Worm (Caenorhabditis elegans) whole organism, L4 larva: ENCODE results near the gene K11H12.10.

Experiments used
- F10B5.3 ChIP-seq: sonication (generic microtip); optimal IDR thresholded peaks from 2 replicates; lab custom pipeline; 2016; ENCODE audit warnings: mild to moderate bottlenecking, missing genetic modification characterization, missing compliant biosample characterization
- F26F4.8 ChIP-seq: fragments of 200-800 bp; sonication (Bioruptor generic); conservative IDR thresholded peaks from 2 replicates; pipeline ENCODE4 v1.3.6; 2022; ENCODE audit warnings: missing genetic modification characterization, missing compliant biosample characterization
- F37D6.2 ChIP-seq: sonication (generic microtip); optimal IDR thresholded peaks from 2 replicates; lab custom pipeline; 2016; ENCODE audit warnings: mild to moderate bottlenecking, missing genetic modification characterization, missing compliant biosample characterization
- F44E2.7 ChIP-seq: fragments of 200-800 bp; sonication (Bioruptor generic); IDR thresholded peaks from 2 replicates; pipeline ENCODE4 v2.1.2; 2022; ENCODE audit warnings: missing genetic modification characterization, missing compliant biosample characterization
- F49E8.2 ChIP-seq: sonication (generic microtip); optimal IDR thresholded peaks from 2 replicates; lab custom pipeline; 2016; ENCODE audit warnings: missing compliant biosample characterization, mild to moderate bottlenecking, missing genetic modification characterization, borderline replicate concordance
- R02D3.7 ChIP-seq: fragments of 150-350 bp; sonication (generic microtip); optimal IDR thresholded peaks from 3 replicates; lab custom pipeline; 2014; ENCODE audit warnings: missing biosample characterization, missing genetic modification characterization
- T26A8.4 ChIP-seq: fragments of 200-800 bp; sonication (Bioruptor generic); IDR thresholded peaks from 2 replicates; pipeline ENCODE4 v1.3.6; 2022; ENCODE audit warnings: missing genetic modification characterization, missing compliant biosample characterization
- aha-1 ChIP-seq: fragments of 150-350 bp; peaks from one replicate; lab custom pipeline; 2014; ENCODE audit warnings: missing biosample characterization, missing genetic modification characterization
- ama-1 ChIP-seq: fragments of 150-350 bp; optimal IDR thresholded peaks from 2 replicates; lab custom pipeline; 2014; ENCODE audit warnings: inconsistent platforms, mixed read lengths
- ceh-44 ChIP-seq: fragments of 200-800 bp; sonication (Bioruptor generic); IDR thresholded peaks from 2 replicates; pipeline ENCODE4 v1.3.6; 2022; ENCODE audit warnings: missing genetic modification reagents, missing genetic modification characterization, missing compliant biosample characterization
- ceh-82 ChIP-seq: sonication (generic microtip); optimal IDR thresholded peaks from 2 replicates; lab custom pipeline; 2017; ENCODE audit warnings: missing biosample characterization, missing genetic modification characterization
- ces-1 ChIP-seq: fragments of 150-350 bp; sonication (generic microtip); optimal IDR thresholded peaks from 4 replicates; lab custom pipeline; 2014; ENCODE audit warnings: missing biosample characterization, missing genetic modification reagents, missing genetic modification characterization
- daf-16 ChIP-seq, 3 experiments: sonication (generic microtip); optimal IDR thresholded peaks; 2 replicates each; lab custom pipeline; 2016 to 2017; ENCODE audit warnings: missing genetic modification characterization in 3 of 3, missing genetic modification reagents in 3 of 3, mild to moderate bottlenecking in 2 of 3, missing compliant biosample characterization in 2 of 3, missing biosample characterization in 1 of 3, moderate library complexity in 1 of 3
- daf-8 ChIP-seq: fragments of 200-800 bp; sonication (Bioruptor generic); IDR thresholded peaks from 2 replicates; pipeline ENCODE4 v1.3.6; 2022; ENCODE audit warnings: missing genetic modification characterization, missing compliant biosample characterization
- dmd-6 ChIP-seq: fragments of 200-800 bp; sonication (Bioruptor generic); IDR thresholded peaks from 2 replicates; pipeline ENCODE4 v1.3.6; 2022; ENCODE audit warnings: missing genetic modification reagents, missing genetic modification characterization, missing compliant biosample characterization
- dmd-8 ChIP-seq: fragments of 200-800 bp; sonication (Bioruptor generic); IDR thresholded peaks from 2 replicates; pipeline ENCODE4 v1.3.6; 2022; ENCODE audit warnings: missing genetic modification characterization, missing compliant biosample characterization
- dmd-9 ChIP-seq: fragments of 200-800 bp; sonication (Bioruptor generic); IDR thresholded peaks from 2 replicates; pipeline ENCODE4 v1.3.6; 2022; ENCODE audit warnings: missing genetic modification reagents, missing genetic modification characterization, missing compliant biosample characterization
- duxl-1 ChIP-seq: sonication (generic microtip); optimal IDR thresholded peaks from 2 replicates; lab custom pipeline; 2016; ENCODE audit warnings: mild to moderate bottlenecking, missing genetic modification characterization, moderate library complexity, missing compliant biosample characterization; ENCODE audit not compliant: poor library complexity
- dve-1 ChIP-seq: sonication (generic microtip); optimal IDR thresholded peaks from 2 replicates; lab custom pipeline; 2017; ENCODE audit warnings: antibody characterized with exemption, mild to moderate bottlenecking, missing genetic modification characterization, missing compliant biosample characterization; ENCODE audit not compliant: insufficient read depth
- hif-1 ChIP-seq, 2 experiments: sonication (generic microtip); optimal IDR thresholded peaks; 2 replicates each; lab custom pipeline; 2016 to 2017; ENCODE audit warnings: missing compliant biosample characterization in 2 of 2, missing genetic modification characterization in 2 of 2, missing genetic modification reagents in 2 of 2, missing genotype in 2 of 2, mild to moderate bottlenecking in 1 of 2
- hlh-30 ChIP-seq: sonication (generic microtip); optimal IDR thresholded peaks from 2 replicates; lab custom pipeline; 2017; ENCODE audit warnings: antibody characterized with exemption, mild to moderate bottlenecking, missing genetic modification characterization, missing compliant biosample characterization; ENCODE audit not compliant: insufficient read depth
- hmg-1.1 ChIP-seq: fragments of 200-800 bp; sonication (Bioruptor generic); IDR thresholded peaks from 2 replicates; pipeline ENCODE4 v1.3.6; 2022; ENCODE audit warnings: missing genetic modification reagents, missing genetic modification characterization, missing compliant biosample characterization
- lin-1 ChIP-seq: fragments of 200-800 bp; sonication (Bioruptor generic); IDR thresholded peaks from 2 replicates; pipeline ENCODE4 v1.3.6; 2022; ENCODE audit warnings: missing genetic modification reagents, missing genetic modification characterization, missing compliant biosample characterization
- lin-13 ChIP-seq: fragments of 150-350 bp; optimal IDR thresholded peaks from 2 replicates; lab custom pipeline; 2014; ENCODE audit warnings: missing biosample characterization, missing genetic modification reagents, missing genetic modification characterization
- lir-3 ChIP-seq: sonication (generic microtip); optimal IDR thresholded peaks from 2 replicates; lab custom pipeline; 2016; ENCODE audit warnings: mild to moderate bottlenecking, missing genetic modification characterization, missing compliant biosample characterization
- mep-1 ChIP-seq: fragments of 150-350 bp; sonication (generic microtip); optimal IDR thresholded peaks from 3 replicates; lab custom pipeline; 2014; ENCODE audit warnings: missing biosample characterization, missing genetic modification characterization
- mxl-2 ChIP-seq: fragments of 200-800 bp; sonication (Bioruptor generic); conservative IDR thresholded peaks from 2 replicates; pipeline ENCODE4 v1.3.6; 2022; ENCODE audit warnings: missing genetic modification reagents, missing genetic modification characterization, missing compliant biosample characterization
- mxl-3 ChIP-seq: fragments of 200-800 bp; sonication (Bioruptor generic); optimal IDR thresholded peaks from 2 replicates; lab custom pipeline; 2018; ENCODE audit warnings: mild to moderate bottlenecking, missing genetic modification characterization, missing compliant biosample characterization
- nhr-102 ChIP-seq: sonication (generic microtip); optimal IDR thresholded peaks from 2 replicates; lab custom pipeline; 2016; ENCODE audit warnings: mild to moderate bottlenecking, missing genetic modification characterization, moderate library complexity, missing compliant biosample characterization
- nhr-25 ChIP-seq: sonication (generic microtip); optimal IDR thresholded peaks from 2 replicates; lab custom pipeline; 2017; ENCODE audit warnings: missing genetic modification characterization, mild to moderate bottlenecking, missing compliant biosample characterization, antibody characterized with exemption, moderate library complexity, borderline replicate concordance; ENCODE audit not compliant: insufficient read depth
- nhr-41 ChIP-seq: fragments of 200-800 bp; sonication (Bioruptor generic); IDR thresholded peaks from 2 replicates; pipeline ENCODE4 v1.3.6; 2022; ENCODE audit warnings: missing genetic modification reagents, missing genetic modification characterization, missing compliant biosample characterization
- nhr-42 ChIP-seq: fragments of 200-800 bp; sonication (Bioruptor generic); IDR thresholded peaks from 2 replicates; pipeline ENCODE4 v1.3.6; 2022; ENCODE audit warnings: missing genetic modification characterization, missing compliant biosample characterization
- nhr-76 ChIP-seq: fragments of 150-350 bp; optimal IDR thresholded peaks from 2 replicates; lab custom pipeline; 2014; ENCODE audit warnings: missing biosample characterization, missing genetic modification characterization
- rbr-2 ChIP-seq: sonication (generic microtip); optimal IDR thresholded peaks from 2 replicates; lab custom pipeline; 2016; ENCODE audit warnings: missing genotype, missing genetic modification characterization, missing compliant biosample characterization
- sdz-12 ChIP-seq: fragments of 200-800 bp; sonication (Bioruptor generic); optimal IDR thresholded peaks from 2 replicates; lab custom pipeline; 2018; ENCODE audit warnings: mild to moderate bottlenecking, missing genetic modification characterization, missing compliant biosample characterization
- snpc-4 ChIP-seq: fragments of 150-350 bp; optimal IDR thresholded peaks from 2 replicates; lab custom pipeline; 2014; ENCODE audit warnings: missing biosample characterization, missing genetic modification characterization
- spr-1 ChIP-seq: sonication (generic microtip); optimal IDR thresholded peaks from 2 replicates; lab custom pipeline; 2016; ENCODE audit warnings: mild to moderate bottlenecking, missing genetic modification characterization, missing compliant biosample characterization
- spr-3 ChIP-seq: fragments of 200-800 bp; sonication (Bioruptor generic); optimal IDR thresholded peaks from 2 replicates; lab custom pipeline; 2018; ENCODE audit warnings: mild to moderate bottlenecking, missing genetic modification characterization, missing compliant biosample characterization
- tag-97 ChIP-seq: fragments of 200-800 bp; sonication (Bioruptor generic); IDR thresholded peaks from 2 replicates; pipeline ENCODE4 v1.3.6; 2022; ENCODE audit warnings: missing genetic modification characterization, missing compliant biosample characterization
- tra-1 ChIP-seq: fragments of 200-800 bp; sonication (Bioruptor generic); IDR thresholded peaks from 2 replicates; pipeline ENCODE4 v1.3.6; 2022; ENCODE audit warnings: missing genetic modification reagents, missing genetic modification characterization, missing compliant biosample characterization
- unc-130 ChIP-seq: sonication (generic microtip); optimal IDR thresholded peaks from 2 replicates; lab custom pipeline; 2016; ENCODE audit warnings: missing genetic modification reagents, missing genetic modification characterization, missing compliant biosample characterization
- unc-39 ChIP-seq: sonication (generic microtip); optimal IDR thresholded peaks from 2 replicates; lab custom pipeline; 2017; ENCODE audit warnings: missing biosample characterization, missing genetic modification characterization
- unc-62 ChIP-seq, 3 experiments: fragments of 150-350 bp in 1 of 3; sonication (generic microtip); optimal IDR thresholded peaks in 2 of 3; peaks in 1 of 3; 1 replicate in 1 of 3; 2 replicates in 2 of 3; lab custom pipeline; 2014 to 2017; ENCODE audit warnings: missing biosample characterization in 3 of 3, missing genetic modification characterization in 3 of 3, missing genetic modification reagents in 3 of 3, missing genotype in 1 of 3
- zfp-3 ChIP-seq: fragments of 200-800 bp; sonication (Bioruptor generic); conservative IDR thresholded peaks from 2 replicates; pipeline ENCODE4 v1.3.6; 2022; ENCODE audit warnings: missing genetic modification reagents, missing genetic modification characterization, missing compliant biosample characterization
- zip-11 ChIP-seq: fragments of 200-800 bp; sonication (Bioruptor generic); IDR thresholded peaks from 2 replicates; pipeline ENCODE4 v1.3.6; 2022; ENCODE audit warnings: missing genetic modification characterization, missing compliant biosample characterization
- ztf-11 ChIP-seq: fragments of 150-350 bp; optimal IDR thresholded peaks from 2 replicates; lab custom pipeline; 2014; ENCODE audit warnings: missing biosample characterization, missing genetic modification characterization
- ztf-7 ChIP-seq: fragments of 150-350 bp; optimal IDR thresholded peaks from 2 replicates; lab custom pipeline; 2014; ENCODE audit warnings: missing biosample characterization, missing genetic modification characterization

K11H12.10 gene

DNA sequence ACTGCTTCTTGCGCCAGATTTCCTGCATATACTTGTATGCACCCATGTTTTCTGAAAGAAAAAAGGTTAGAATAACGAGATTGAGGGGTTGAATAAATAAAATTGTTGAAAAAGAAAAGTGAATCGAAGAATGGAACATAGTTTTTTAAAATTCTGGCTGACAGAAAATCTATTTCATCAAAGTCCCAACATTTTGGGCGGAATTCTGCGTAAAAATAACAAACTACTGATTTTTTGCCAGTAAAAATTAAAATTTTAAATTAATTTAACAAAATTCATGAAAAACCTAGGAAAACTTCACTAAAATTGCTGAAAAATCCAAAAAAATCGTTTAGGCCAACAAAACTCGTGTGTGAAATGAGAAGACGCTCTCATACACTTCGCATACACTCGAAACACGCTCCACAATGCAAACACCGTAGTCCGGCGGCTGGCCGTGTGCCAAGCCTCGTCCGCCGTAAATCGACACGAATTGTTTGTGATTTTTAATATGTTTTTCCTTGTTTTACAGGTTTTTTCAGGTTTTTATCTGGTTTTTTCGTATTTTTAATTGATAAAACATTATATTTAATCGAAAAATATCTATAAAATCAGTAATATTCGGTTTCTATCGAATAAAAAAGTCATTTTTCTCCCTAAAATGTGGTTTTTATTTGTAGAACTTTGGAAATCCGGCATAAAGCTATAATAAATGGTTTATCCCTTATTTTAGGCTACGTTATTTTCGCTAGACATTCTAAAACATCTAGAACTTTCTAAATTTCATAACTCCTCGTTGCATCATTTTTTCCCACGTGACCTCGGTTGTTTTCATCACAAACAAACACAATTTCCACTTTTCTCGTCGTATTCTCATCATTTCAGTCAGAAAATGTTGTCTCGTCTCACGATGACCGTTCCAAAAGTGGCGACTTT lies 21.1 kb upstream of the K11H12.10 start, which contains the start of the genes rpl-15 and K11H12.8 (continued):
- TF ChIP-seq mep-1 (tag; lab: Kevin White, UChicago) (peak; percentile 100), zfp-3 (peak; percentile 100), nhr-42 (GFP tag; lab: Robert Waterston, UW) (peak; percentile 99), mxl-3 (GFP tag; lab: Kevin White, UChicago) (peak; percentile 99), duxl-1 (tag; lab: Kevin White, UChicago) (peak; percentile 98), aha-1 (tag; lab: Kevin White, UChicago) (peak; percentile 100), sdz-12 (peak; percentile 99), unc-39 (peak; percentile 21), dve-1 (tag; lab: Kevin White, UChicago) (peak; percentile 100), lin-1 (GFP tag; lab: Robert Waterston, UW) (peak; percentile 98), F44E2.7 (peak; percentile 91; the same call in 1 of the 2 replicates), F49E8.2 (tag; lab: Kevin White, UChicago) (peak; percentile 97), hmg-1.1 (GFP tag; lab: Robert Waterston, UW) (peak; percentile 99), F26F4.8 (peak; percentile 71; the same call in 1 of the 2 replicates), tag-97 (peak; percentile 89; the same call in 1 of the 2 replicates), ama-1 (lab: Kevin White, UChicago) (peak; percentile 64), ztf-7 (tag; lab: Kevin White, UChicago) (peak; percentile 94), ztf-11 (tag; lab: Kevin White, UChicago) (peak; percentile 53), nhr-76 (peak; percentile 91), unc-130 (peak; percentile 99), hlh-30 (tag; lab: Kevin White, UChicago) (peak; percentile 100), ces-1 (peak; percentile 92), spr-1 (tag; lab: Kevin White, UChicago) (peak; percentile 98), ceh-44 (peak; percentile 98), spr-3 (GFP tag; lab: Kevin White, UChicago) (peak; percentile 99), ceh-82 (tag; lab: Kevin White, UChicago) (peak; percentile 86), dmd-6 (peak; percentile 100), snpc-4 (peak; percentile 78), dmd-9 (GFP tag; lab: Robert Waterston, UW) (peak; percentile 99), zip-11 (peak; percentile 70; the same call in 1 of the 2 replicates), daf-8 (GFP tag; lab: Robert Waterston, UW) (0 out of 2 replicates have a peak, but pooled peaks have one; percentile 44), mxl-2 (GFP tag; lab: Robert Waterston, UW) (peak; percentile 94), tra-1 (GFP tag; lab: Robert Waterston, UW) (peak; percentile 100), dmd-8 (GFP tag; lab: Robert Waterston, UW) (peak; percentile 93), lir-3 (tag; lab: Kevin White, UChicago) (peak; percentile 84), nhr-41 (GFP tag; lab: Robert Waterston, UW) (peak; percentile 98), lin-13 (GFP tag; lab: Kevin White, UChicago) (peak; percentile 99), nhr-25 (tag; lab: Kevin White, UChicago) (peak; percentile 98), daf-16 (GFP tag; optimal IDR thresholded peaks at IDR 0.05; lab: Kevin White, UChicago) (peak; percentile 97 to 98), daf-16 (tag; optimal IDR thresholded peaks at IDR 0.05; lab: Kevin White, UChicago) (peak; percentile 93), nhr-102 (tag; lab: Kevin White, UChicago) (peak; percentile 99), R02D3.7 (tag; lab: Kevin White, UChicago) (peak; percentile 97), F10B5.3 (tag; lab: Kevin White, UChicago) (peak; percentile 94), T26A8.4 (GFP tag; lab: Robert Waterston, UW) (peak; percentile 99), rbr-2 (tag; lab: Kevin White, UChicago) (peak; percentile 100), F37D6.2 (tag; lab: Kevin White, UChicago) (peak; percentile 97), hif-1 (tag; optimal IDR thresholded peaks at IDR 0.05; lab: Kevin White, UChicago) (peak; percentile 90 to 98), unc-62 (GFP tag; optimal IDR thresholded peaks at IDR 0.05 in 1 of 2; lab: Kevin White, UChicago) (peak; percentile 54 to 100), unc-62 (tag; optimal IDR thresholded peaks at IDR 0.05; lab: Kevin White, UChicago) (peak; percentile 39)
